Fruit fly (Drosophila melanogaster) S2 (cell line): Measurements from ENCODE around the gene CG46304.

Source experiments
- CG8478 ChIP-seq: fragments of >200 bp; optimal IDR thresholded peaks from 2 replicates; lab custom pipeline; 2018
- CTCF ChIP-seq, 2 experiments: fragments of >200 bp; optimal IDR thresholded peaks; 2 replicates each; lab custom pipeline; 2018

CG46304 gene

DNA sequence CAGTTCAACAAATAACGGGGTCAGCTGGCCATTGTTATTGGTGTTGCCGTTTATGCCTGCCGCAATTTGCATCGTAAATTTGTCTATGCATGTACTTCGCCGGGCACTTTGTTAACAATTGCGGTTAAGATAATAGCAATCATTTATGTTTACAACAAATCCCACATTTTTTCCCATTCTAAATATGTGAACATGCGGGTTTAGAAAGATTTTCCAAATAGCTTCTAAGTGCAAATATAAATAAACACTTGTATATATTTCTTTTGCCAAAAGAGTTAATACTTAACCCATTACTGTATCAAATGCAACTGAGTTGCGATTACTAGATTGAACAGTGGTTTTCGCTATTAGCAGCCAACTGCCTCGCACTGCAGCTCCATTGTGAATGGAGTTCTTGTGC is 34.9 kb downstream of the CG46304 start:
- TF ChIP-seq CG8478 (lab: Kevin White, UChicago) (no peak), CTCF (optimal IDR thresholded peaks at IDR 0.05; lab: Kevin White, UChicago) (no peak)

dm6 chr2L:18981484-18981883 is 35.4 kb downstream of the CG46304 start:
- TF ChIP-seq CG8478 (lab: Kevin White, UChicago) (no peak), CTCF (optimal IDR thresholded peaks at IDR 0.05; lab: Kevin White, UChicago) (no peak)

DNA sequence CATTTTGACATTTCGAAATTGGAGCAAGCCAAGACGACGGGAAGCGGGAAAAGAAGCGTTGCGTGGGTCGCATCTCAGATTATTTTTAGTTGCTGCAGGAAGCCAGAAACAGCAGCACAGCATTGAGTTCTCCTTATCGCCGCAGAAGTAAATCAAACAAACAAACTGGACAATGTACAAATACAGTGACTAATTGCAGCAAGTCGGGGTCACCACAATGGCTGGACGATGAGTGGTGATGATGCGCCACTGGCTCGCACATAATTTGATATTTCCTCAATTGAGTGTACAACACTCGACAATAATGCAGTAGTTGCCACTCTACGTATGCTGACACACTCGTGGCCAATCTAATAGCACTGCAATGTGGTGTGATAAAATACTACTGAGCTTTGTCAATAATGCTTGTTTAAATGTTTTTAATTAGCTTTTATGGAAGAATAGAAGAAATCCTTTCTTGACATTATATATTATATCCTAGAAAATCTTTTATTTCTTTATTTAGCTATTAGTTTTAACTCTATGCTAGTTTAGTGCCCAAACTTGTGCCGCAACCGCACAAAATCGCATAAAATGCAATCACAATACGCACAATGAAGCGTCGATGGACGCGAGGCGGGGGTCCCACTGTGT is 36.0 kb downstream of the CG46304 start:
- TF ChIP-seq CTCF (optimal IDR thresholded peaks at IDR 0.05; lab: Kevin White, UChicago) (no peak), CG8478 (lab: Kevin White, UChicago) (no peak)

DNA sequence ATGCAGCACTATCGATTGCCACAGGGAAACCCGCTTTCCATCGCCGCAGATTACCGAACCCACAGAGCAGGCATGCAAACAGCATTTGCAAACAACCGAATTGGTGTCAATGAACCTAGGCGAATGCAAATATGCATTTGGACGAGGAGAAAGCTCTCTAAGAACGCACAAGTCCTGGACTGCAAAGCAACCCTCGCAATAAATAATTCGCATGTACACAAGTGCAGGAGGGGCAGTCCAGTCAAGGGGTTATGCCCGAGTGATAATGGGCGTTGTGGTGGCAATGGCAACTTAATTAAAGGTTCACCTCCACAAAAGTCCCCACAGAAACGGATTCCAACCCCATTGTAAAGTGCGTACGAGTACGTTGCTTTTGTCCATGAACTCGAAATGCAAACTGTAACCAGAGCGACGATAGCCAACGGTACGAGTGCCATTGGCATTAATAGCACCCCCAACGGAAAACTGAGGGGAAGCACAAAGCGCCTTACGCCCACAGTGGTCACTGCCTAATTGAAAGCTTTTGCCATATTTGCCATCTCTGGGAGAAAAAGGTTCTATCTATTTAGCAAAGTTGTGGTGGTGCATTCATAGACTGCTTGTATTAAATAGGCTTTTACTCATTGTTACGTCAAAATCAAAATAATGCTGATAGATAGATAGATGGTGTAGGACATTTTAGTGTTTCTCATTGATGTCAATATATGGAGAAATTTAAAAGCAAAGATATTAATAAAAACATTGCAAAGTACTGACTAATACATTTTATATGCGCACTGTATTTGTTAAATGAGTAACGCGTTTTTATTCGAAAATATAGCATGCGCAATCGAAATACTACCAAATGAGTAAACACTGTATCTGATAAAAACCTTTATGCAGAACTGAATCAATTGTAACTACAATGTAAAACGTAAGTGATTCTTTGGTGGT is 37.0 kb downstream of the CG46304 start:
- TF ChIP-seq CTCF (optimal IDR thresholded peaks at IDR 0.05; lab: Kevin White, UChicago) (no peak), CG8478 (lab: Kevin White, UChicago) (no peak)

- TF ChIP-seq CTCF (optimal IDR thresholded peaks at IDR 0.05; lab: Kevin White, UChicago) = no peak
- TF ChIP-seq CG8478 (lab: Kevin White, UChicago) = no peak
Observed at dm6 chr2L:18984158-18984557, 38.1 kb downstream of the CG46304 start.

- TF ChIP-seq CG8478 (lab: Kevin White, UChicago) (no peak), CTCF (optimal IDR thresholded peaks at IDR 0.05; lab: Kevin White, UChicago) (no peak)
Observed at dm6 chr2L:18985201-18986124, 39.4 kb downstream of the CG46304 start.

DNA sequence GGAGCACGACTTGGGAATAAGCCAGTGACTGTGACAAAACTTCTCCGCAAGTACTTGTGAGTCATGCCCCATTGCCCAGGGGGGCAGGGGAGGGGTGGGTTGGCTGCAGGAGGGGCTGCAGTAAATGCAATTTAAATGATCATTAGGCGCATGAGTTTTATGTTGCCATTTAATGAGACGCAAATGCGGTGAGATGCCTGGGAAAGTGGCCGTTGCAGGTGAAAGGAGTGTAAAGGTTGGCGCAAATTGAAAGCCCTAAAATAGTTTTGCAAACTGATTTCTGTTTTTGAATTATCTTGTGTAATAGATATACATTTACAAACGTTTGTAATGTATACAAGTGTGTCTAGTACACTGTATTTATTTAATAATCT is 40.0 kb downstream of the CG46304 start:
- TF ChIP-seq CG8478 (lab: Kevin White, UChicago) (no peak), CTCF (optimal IDR thresholded peaks at IDR 0.05; lab: Kevin White, UChicago) (no peak)

dm6 chr2L:18987078-18987895 is 41.2 kb downstream of the CG46304 start, which contains the start of the genes Swip-1 and EMC5:
Gene Swip-1, minus strand, starts transcription at chr2L:18987280.
Gene EMC5, plus strand, starts transcription at chr2L:18987707.
- TF ChIP-seq CTCF (optimal IDR thresholded peaks at IDR 0.05; lab: Kevin White, UChicago) (no peak), CG8478 (lab: Kevin White, UChicago) (no peak)

DNA sequence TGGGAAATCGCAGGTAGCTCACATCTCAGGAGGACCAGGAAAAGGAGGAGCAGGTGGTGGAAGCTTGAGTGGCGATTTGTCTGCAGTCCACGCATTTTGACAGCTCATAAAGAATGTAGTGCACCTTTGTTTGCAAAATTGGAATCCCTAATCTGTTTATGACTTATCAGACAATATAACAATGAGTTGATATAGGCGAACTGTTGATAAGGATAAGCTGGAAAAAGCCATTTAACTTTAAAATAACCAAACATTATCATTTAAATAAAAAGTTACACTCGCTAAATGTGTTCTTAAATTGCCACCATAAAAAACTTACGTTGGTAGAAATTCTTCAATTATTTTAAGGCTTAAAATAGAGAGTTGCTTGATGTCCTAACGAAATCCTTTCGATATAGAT is 44.0 kb downstream of the CG46304 start, which contains the start of gene CG15170:
Gene CG15170 (minus strand): TSS at position 101 of the 400 bp plus-strand sequence.
- no peak for TF ChIP-seq CTCF (optimal IDR thresholded peaks at IDR 0.05; lab: Kevin White, UChicago)
- no peak for TF ChIP-seq CG8478 (lab: Kevin White, UChicago)

DNA sequence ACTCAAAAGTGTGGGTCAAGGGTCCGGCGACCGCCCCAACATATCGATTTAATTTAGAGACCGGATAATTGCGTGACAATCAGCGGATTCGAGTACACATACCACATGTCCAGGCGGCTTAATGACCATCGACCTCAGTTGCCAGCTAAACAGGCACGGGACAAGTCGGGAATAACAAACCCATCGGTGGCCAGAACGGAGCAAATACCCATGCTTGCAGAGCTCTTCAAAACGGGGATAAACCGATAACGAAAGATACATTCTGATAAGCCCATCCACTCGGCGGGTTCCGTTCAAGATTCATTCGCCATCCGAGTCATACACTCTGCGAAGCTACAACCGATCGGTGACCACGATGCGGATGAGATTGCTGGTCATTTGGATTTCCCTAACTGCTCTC is 44.6 kb downstream of the CG46304 start, which contains the start of gene CG15169:
Gene CG15169 (plus strand): TSS at position 301 of the 400 bp plus-strand sequence.
- TF ChIP-seq CG8478 (lab: Kevin White, UChicago) (no peak), CTCF (optimal IDR thresholded peaks at IDR 0.05; lab: Kevin White, UChicago) (no peak)

DNA sequence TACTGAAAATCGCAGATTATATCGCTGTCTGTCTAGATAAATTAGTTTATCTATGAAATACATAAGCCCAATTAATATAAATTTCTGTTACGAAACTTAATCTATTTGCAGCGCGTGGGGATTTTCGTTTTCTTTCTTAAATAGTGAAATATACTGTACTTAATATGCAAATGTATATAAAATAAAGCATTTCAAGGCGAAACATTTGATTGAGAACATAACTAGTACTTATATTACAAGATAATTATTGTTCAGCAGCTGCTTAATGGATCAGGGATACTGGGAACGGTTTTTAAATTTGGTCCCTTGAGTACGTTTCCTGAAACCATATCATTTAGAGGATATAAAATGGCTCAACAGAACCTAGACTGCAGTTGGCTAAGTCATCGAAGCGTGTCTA is 46.1 kb downstream of the CG46304 start, which contains the start of gene CG46465:
Gene CG46465 (plus strand): TSS at position 301 of the 400 bp plus-strand sequence.
- TF ChIP-seq CTCF (optimal IDR thresholded peaks at IDR 0.05; lab: Kevin White, UChicago) (no peak), CG8478 (lab: Kevin White, UChicago) (no peak)

dm6 chr2L:18995660-18996417 is 49.7 kb downstream of the CG46304 start, which contains the start of gene CG10650:
Gene CG10650, minus strand, starts transcription at chr2L:18995934.
- TF ChIP-seq CTCF (optimal IDR thresholded peaks at IDR 0.05; lab: Kevin White, UChicago) (no peak), CG8478 (lab: Kevin White, UChicago) (no peak)
